Fruit fly (Drosophila melanogaster): ENCODE measurements around the gene Syx7.

Syx7 gene

DNA sequence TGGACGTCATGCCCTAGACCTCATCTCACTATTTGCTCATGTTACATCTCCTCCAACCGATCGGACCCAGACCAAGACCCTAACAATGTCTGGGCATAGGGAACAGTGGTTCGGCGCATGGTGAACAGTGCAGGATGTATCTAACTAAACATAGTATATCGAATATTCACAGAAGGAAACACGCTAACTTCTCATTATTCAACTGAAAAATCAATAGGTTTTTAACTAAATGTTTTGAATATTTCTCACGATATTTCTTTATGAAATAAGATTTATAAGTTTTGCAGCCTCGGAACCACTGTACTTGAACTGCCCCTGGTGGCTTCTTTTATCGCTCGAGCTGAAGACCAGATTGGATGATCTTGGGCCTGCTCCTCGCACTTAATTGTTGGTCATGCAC, 8.0 kb downstream of the Syx7 start (continued):
- TF ChIP-seq tgo (GFP tag; IDR thresholded peaks at IDR 0.05) (peak; percentile 57; the same call in 2 of the 3 replicates), CG6791 (GFP tag; IDR thresholded peaks at IDR 0.05; ENCODE audit: partially characterized antibody) (no peak), CG16863 (GFP tag; optimal IDR thresholded peaks at IDR 0.05) (peak; percentile 54), tll (GFP tag; optimal IDR thresholded peaks at IDR 0.05) (no peak), Mes4 (GFP tag; optimal IDR thresholded peaks at IDR 0.05) (peak; percentile 23), CG10543 (GFP tag; optimal IDR thresholded peaks at IDR 0.05) (no peak), CG10321 (GFP tag; IDR thresholded peaks at IDR 0.05) (no peak), so (GFP tag; IDR thresholded peaks at IDR 0.05) (peak; percentile 48; the same call in 1 of the 3 replicates), Hey (tag; optimal IDR thresholded peaks at IDR 0.05) (no peak), gce (GFP tag; IDR thresholded peaks at IDR 0.05) (no peak), eyg (GFP tag; optimal IDR thresholded peaks at IDR 0.05) (no peak), cwo (GFP tag; optimal IDR thresholded peaks at IDR 0.05) (no peak), dpn (GFP tag; optimal IDR thresholded peaks at IDR 0.05) (peak; percentile 15 to 45), CG2875 (GFP tag; optimal IDR thresholded peaks at IDR 0.05) (peak; percentile 52), eve (GFP tag; optimal IDR thresholded peaks at IDR 0.05) (no peak), Antp (GFP tag; optimal IDR thresholded peaks at IDR 0.05) (peak; percentile 65), prd (optimal IDR thresholded peaks at IDR 0.05) (no peak), prd (GFP tag; IDR thresholded peaks at IDR 0.05) (peak; percentile 80), NfI (GFP tag; optimal IDR thresholded peaks at IDR 0.05) (no peak), MBD-R2 (GFP tag; IDR thresholded peaks at IDR 0.05) (no peak), Lim3 (GFP tag; IDR thresholded peaks at IDR 0.05) (no peak), Rx (GFP tag; IDR thresholded peaks at IDR 0.05) (peak; percentile 39), CG2202 (tag; optimal IDR thresholded peaks at IDR 0.05) (peak; percentile 62), Sox100B (GFP tag; optimal IDR thresholded peaks at IDR 0.05) (peak; percentile 16), gsb-n (tag; optimal IDR thresholded peaks at IDR 0.05) (peak; percentile 74), scrt (GFP tag; optimal IDR thresholded peaks at IDR 0.05) (no peak), kay (GFP tag; optimal IDR thresholded peaks at IDR 0.05) (peak; percentile 29), pho (GFP tag; optimal IDR thresholded peaks at IDR 0.05) (no peak), Bgb (GFP tag; IDR thresholded peaks at IDR 0.05; ENCODE audit: partially characterized antibody) (no peak), ap (GFP tag; IDR thresholded peaks at IDR 0.05) (no peak), tna (GFP tag; IDR thresholded peaks at IDR 0.05; ENCODE audit: partially characterized antibody) (no peak), zfh1 (GFP tag; IDR thresholded peaks at IDR 0.05) (peak; percentile 81), pita (GFP tag; optimal IDR thresholded peaks at IDR 0.05) (no peak), zen2 (GFP tag; IDR thresholded peaks at IDR 0.05; ENCODE audit: partially characterized antibody) (no peak), slou (GFP tag; optimal IDR thresholded peaks at IDR 0.05) (no peak), Bdp1 (GFP tag; optimal IDR thresholded peaks at IDR 0.05) (peak; percentile 13), Taf1 (GFP tag; IDR thresholded peaks at IDR 0.05) (no peak), her (GFP tag; optimal IDR thresholded peaks at IDR 0.05) (peak; percentile 37), CG3281 (GFP tag; optimal IDR thresholded peaks at IDR 0.05) (no peak), pzg (GFP tag; optimal IDR thresholded peaks at IDR 0.05) (no peak), cato (GFP tag; optimal IDR thresholded peaks at IDR 0.05; ENCODE audit: borderline replicate concordance) (peak; percentile 17), CG4424 (GFP tag; optimal IDR thresholded peaks at IDR 0.05) (peak; percentile 75), Ada2b (GFP tag; IDR thresholded peaks at IDR 0.05) (peak; percentile 53; the same call in 1 of the 2 replicates), CG2678 (tag; optimal IDR thresholded peaks at IDR 0.05) (peak; percentile 58), h (optimal IDR thresholded peaks at IDR 0.05) (no peak), mld (GFP tag; IDR thresholded peaks at IDR 0.05; ENCODE audit: partially characterized antibody) (no peak), CG34376 (GFP tag; optimal IDR thresholded peaks at IDR 0.05) (no peak), nmo (GFP tag; optimal IDR thresholded peaks at IDR 0.05) (peak; percentile 75), crc (GFP tag; optimal IDR thresholded peaks at IDR 0.05) (no peak), lmd (GFP tag; IDR thresholded peaks at IDR 0.05) (no peak), D19A (tag; optimal IDR thresholded peaks at IDR 0.05) (peak; percentile 68), ind (GFP tag; optimal IDR thresholded peaks at IDR 0.05) (peak; percentile 11)
